Worm (Caenorhabditis elegans): ENCODE measurements around the gene F39F10.2.

DNA sequence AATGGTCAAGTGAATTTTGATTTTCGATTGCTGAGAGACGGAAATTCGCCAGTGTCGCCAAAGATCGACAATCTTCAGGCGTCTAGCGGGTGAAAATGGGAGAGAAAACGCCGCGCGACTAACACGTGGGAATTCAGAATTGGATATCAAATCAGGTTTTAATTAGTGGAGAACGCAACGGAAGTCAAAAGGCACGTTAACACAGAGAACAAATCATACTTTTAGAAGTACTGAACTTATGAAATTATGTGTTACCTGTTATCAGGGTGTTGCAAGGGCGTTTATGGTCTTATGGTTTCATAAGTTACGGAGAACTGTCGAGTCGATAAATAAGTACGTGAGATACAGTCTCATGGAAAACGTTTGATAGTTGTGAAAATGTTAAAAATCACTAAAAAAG lies 23.3 kb upstream of the F39F10.2 start:
- TF ChIP-seq lsy-2 (tag; optimal IDR thresholded peaks at IDR 0.05) (no peak), unc-62 (GFP tag; optimal IDR thresholded peaks at IDR 0.05) (no peak), ama-1 (optimal IDR thresholded peaks at IDR 0.05) (no peak), ZK546.5 (tag; optimal IDR thresholded peaks at IDR 0.05) (no peak), zag-1 (tag; optimal IDR thresholded peaks at IDR 0.05) (no peak), unc-39 (tag; optimal IDR thresholded peaks at IDR 0.05) (no peak)
